Worm (Caenorhabditis elegans): ENCODE measurements around the gene col-78.

DNA sequence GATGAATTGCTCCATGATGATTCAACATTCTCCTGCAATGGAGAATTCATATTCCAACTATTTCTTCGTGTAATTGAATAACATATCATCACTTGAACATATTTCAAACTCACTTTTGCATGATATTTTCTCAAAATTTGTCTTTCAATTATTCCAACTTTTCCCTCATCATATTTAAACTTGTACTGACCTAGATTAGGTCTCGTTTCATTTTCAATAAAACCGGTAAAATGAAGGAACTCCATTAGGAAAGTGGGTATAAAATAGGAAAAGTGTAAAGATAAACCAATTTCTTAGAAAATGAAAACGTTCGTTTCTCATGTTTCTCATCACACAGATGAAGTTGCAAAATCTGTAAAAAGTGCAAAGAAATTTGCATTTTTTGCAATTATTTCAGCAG, at the start of gene col-78:
- TF ChIP-seq dao-5 (tag; optimal IDR thresholded peaks at IDR 0.05) (no peak), him-1 (tag; optimal IDR thresholded peaks at IDR 0.05) (no peak)
